Fruit fly (Drosophila melanogaster) whole organism, wandering third instar larva: ENCODE data around the gene HemK2.
A peak's percentile ranks its signal among the peaks of the same experiment; 100 is the strongest.

Experiments
- Abd-B ChIP-seq: fragments of >200 bp; optimal IDR thresholded peaks from 2 replicates; lab custom pipeline; 2017; ENCODE audit warnings: missing biosample characterization, missing genetic modification characterization
- CG32264 ChIP-seq: fragments of 200-800 bp; sonication (Bioruptor generic); optimal IDR thresholded peaks from 2 replicates; lab custom pipeline; 2016; ENCODE audit warnings: missing biosample characterization, missing genetic modification characterization
- CG9705 ChIP-seq: fragments of 200-800 bp; sonication (Bioruptor generic); optimal IDR thresholded peaks from 2 replicates; lab custom pipeline; 2018; ENCODE audit warnings: missing biosample characterization, mild to moderate bottlenecking, missing genetic modification characterization
- CrebA ChIP-seq: fragments of 200-800 bp; sonication (Bioruptor generic); optimal IDR thresholded peaks from 2 replicates; lab custom pipeline; 2016; ENCODE audit warnings: missing biosample characterization, mild to moderate bottlenecking, missing genetic modification characterization, borderline replicate concordance
- Dfd ChIP-seq: fragments of >200 bp; optimal IDR thresholded peaks from 2 replicates; lab custom pipeline; 2017; ENCODE audit warnings: missing biosample characterization, missing genetic modification characterization
- Dif ChIP-seq: fragments of 200-275, 200-300 bp; sonication (Bioruptor generic); optimal IDR thresholded peaks from 2 replicates; lab custom pipeline; 2018; ENCODE audit warnings: missing biosample characterization, missing genetic modification characterization; ENCODE audit not compliant: partially characterized antibody
- HLH106 ChIP-seq: fragments of 200-800 bp; optimal IDR thresholded peaks from 3 replicates; lab custom pipeline; 2019; ENCODE audit warnings: missing biosample characterization, mild to moderate bottlenecking, missing genetic modification characterization, moderate library complexity
- Hnf4 ChIP-seq: fragments of 200-800 bp; sonication (Bioruptor generic); optimal IDR thresholded peaks from 2 replicates; lab custom pipeline; 2016; ENCODE audit warnings: missing biosample characterization, mild to moderate bottlenecking, missing genetic modification characterization
- Hr83 ChIP-seq: fragments of 200-300 bp; sonication (Bioruptor generic); optimal IDR thresholded peaks from 2 replicates; lab custom pipeline; 2016; ENCODE audit warnings: missing biosample characterization, mild to moderate bottlenecking, missing genetic modification characterization, moderate library complexity; ENCODE audit not compliant: poor library complexity, severe bottlenecking
- Jra ChIP-seq: sonication (Bioruptor generic); optimal IDR thresholded peaks from 2 replicates; lab custom pipeline; 2016; ENCODE audit warnings: missing biosample characterization, missing genetic modification characterization
- Mio ChIP-seq: sonication (Bioruptor generic); optimal IDR thresholded peaks from 2 replicates; lab custom pipeline; 2016; ENCODE audit warnings: missing biosample characterization, missing genetic modification characterization
- N ChIP-seq: fragments of >200 bp; optimal IDR thresholded peaks from 2 replicates; lab custom pipeline; 2018; ENCODE audit warnings: missing biosample characterization, missing external identifiers, missing genetic modification characterization
- OdsH ChIP-seq: fragments of 200-800 bp; sonication (Bioruptor generic); optimal IDR thresholded peaks from 2 replicates; lab custom pipeline; 2016; ENCODE audit warnings: missing biosample characterization, mild to moderate bottlenecking, missing genetic modification characterization
- Rel ChIP-seq, 2 experiments: fragments of 200-800 bp; sonication (Bioruptor generic) in 1 of 2; optimal IDR thresholded peaks; 2 replicates in 1 of 2; 3 replicates in 1 of 2; lab custom pipeline; 2016 to 2019; ENCODE audit warnings: mild to moderate bottlenecking in 2 of 2, missing biosample characterization in 2 of 2, missing genetic modification characterization in 2 of 2, moderate library complexity in 1 of 2
- Sp1 ChIP-seq: fragments of 200-800 bp; sonication (Bioruptor generic); optimal IDR thresholded peaks from 3 replicates; lab custom pipeline; 2019; ENCODE audit warnings: missing biosample characterization, mild to moderate bottlenecking, missing genetic modification characterization, moderate library complexity
- br ChIP-seq: fragments of 200-800 bp; sonication (Bioruptor generic); optimal IDR thresholded peaks from 2 replicates; lab custom pipeline; 2016; ENCODE audit warnings: missing biosample characterization, missing genetic modification characterization
- brk ChIP-seq: fragments of 200-800 bp; sonication (Bioruptor generic); optimal IDR thresholded peaks from 2 replicates; lab custom pipeline; 2016; ENCODE audit warnings: missing biosample characterization, mild to moderate bottlenecking, missing genetic modification characterization
- dl ChIP-seq, 2 experiments: fragments of 175-275, 200-275 bp in 1 of 2; fragments of 200-275 bp in 1 of 2; sonication (Bioruptor generic); optimal IDR thresholded peaks; lab custom pipeline; 2018; ENCODE audit warnings: mild to moderate bottlenecking in 2 of 2, missing biosample characterization in 2 of 2, missing genetic modification characterization in 2 of 2, moderate library complexity in 2 of 2; ENCODE audit not compliant: partially characterized antibody in 2 of 2, insufficient read depth in 1 of 2
- dmrt93B ChIP-seq: fragments of 200-800 bp; sonication (Bioruptor generic); optimal IDR thresholded peaks from 2 replicates; lab custom pipeline; 2018; ENCODE audit warnings: missing biosample characterization, mild to moderate bottlenecking, missing genetic modification characterization
- dsf ChIP-seq: sonication (Bioruptor generic); optimal IDR thresholded peaks from 2 replicates; lab custom pipeline; 2016; ENCODE audit warnings: missing biosample characterization, missing genetic modification characterization, borderline replicate concordance
- ey ChIP-seq: fragments of 200-800 bp; sonication (Bioruptor generic); optimal IDR thresholded peaks from 2 replicates; lab custom pipeline; 2016; ENCODE audit warnings: missing biosample characterization, missing genetic modification characterization
- foxo ChIP-seq, 2 experiments: fragments of 200-800 bp; sonication (Bioruptor generic); optimal IDR thresholded peaks; 2 replicates in 1 of 2; 3 replicates in 1 of 2; lab custom pipeline; 2016 to 2017; ENCODE audit warnings: missing biosample characterization in 2 of 2, missing genetic modification characterization in 2 of 2
- fru ChIP-seq: fragments of 200-800 bp; sonication (Bioruptor generic); optimal IDR thresholded peaks from 3 replicates; lab custom pipeline; 2016; ENCODE audit warnings: missing biosample characterization, mild to moderate bottlenecking, missing genetic modification characterization
- h ChIP-seq: fragments of 200-800 bp; sonication (Bioruptor generic); optimal IDR thresholded peaks from 3 replicates; lab custom pipeline; 2016; ENCODE audit warnings: missing biosample characterization, mild to moderate bottlenecking, missing genetic modification characterization
- jim ChIP-seq: fragments of 175-275, 200-325 bp; sonication (Bioruptor generic); optimal IDR thresholded peaks from 2 replicates; lab custom pipeline; 2016; ENCODE audit warnings: missing biosample characterization, mild to moderate bottlenecking, missing genetic modification characterization
- lola ChIP-seq: fragments of >200 bp; optimal IDR thresholded peaks from 2 replicates; lab custom pipeline; 2017; ENCODE audit warnings: missing biosample characterization, missing genetic modification characterization
- pan ChIP-seq: fragments of >200 bp; optimal IDR thresholded peaks from 2 replicates; lab custom pipeline; 2017
- psq ChIP-seq: fragments of 200-800 bp; sonication (Bioruptor generic); optimal IDR thresholded peaks from 3 replicates; lab custom pipeline; 2017; ENCODE audit warnings: missing biosample characterization, mild to moderate bottlenecking, missing genetic modification characterization, moderate library complexity
- rgr ChIP-seq: fragments of 200-800 bp; sonication (Bioruptor generic); optimal IDR thresholded peaks from 3 replicates; lab custom pipeline; 2016; ENCODE audit warnings: missing biosample characterization, mild to moderate bottlenecking, missing genetic modification characterization
- sage ChIP-seq: fragments of 200-800 bp; sonication (Bioruptor generic); optimal IDR thresholded peaks from 2 replicates; lab custom pipeline; 2016; ENCODE audit warnings: missing biosample characterization, mild to moderate bottlenecking, missing genetic modification characterization
- sv ChIP-seq: fragments of 200-800 bp; sonication (Bioruptor generic); optimal IDR thresholded peaks from 3 replicates; lab custom pipeline; 2016; ENCODE audit warnings: missing biosample characterization, missing genetic modification characterization
- tai ChIP-seq: sonication (Bioruptor generic); optimal IDR thresholded peaks from 2 replicates; lab custom pipeline; 2016; ENCODE audit warnings: missing biosample characterization, missing genetic modification characterization
- usp ChIP-seq: fragments of >200 bp; optimal IDR thresholded peaks from 2 replicates; lab custom pipeline; 2017; ENCODE audit warnings: missing biosample characterization, missing genetic modification characterization
- woc ChIP-seq: sonication (Bioruptor generic); optimal IDR thresholded peaks from 2 replicates; lab custom pipeline; 2016; ENCODE audit warnings: missing biosample characterization, mild to moderate bottlenecking, missing genetic modification characterization

HemK2 gene

dm6 chr2L:2755323-2755695 is 4.2 kb downstream of the HemK2 start:
- peak; percentile 97 for TF ChIP-seq Dif (GFP tag; lab: Kevin White, UChicago)
- TF ChIP-seq jim (GFP tag; lab: Kevin White, UChicago): peak; percentile 23
- TF ChIP-seq usp (GFP tag; lab: Kevin White, UChicago): no peak
- TF ChIP-seq dl (GFP tag; optimal IDR thresholded peaks at IDR 0.05; lab: Kevin White, UChicago; ENCODE audit: insufficient read depth in 1 of 2, partially characterized antibody in 2 of 2): peak; percentile 97
- TF ChIP-seq lola (GFP tag; lab: Kevin White, UChicago): no peak
- peak; percentile 42 for TF ChIP-seq Hr83 (GFP tag; lab: Kevin White, UChicago)
- no peak for TF ChIP-seq Hnf4
- peak; percentile 49 for TF ChIP-seq h (GFP tag; lab: Kevin White, UChicago)
- TF ChIP-seq sage: peak; percentile 71

- peak; percentile 6 for TF ChIP-seq Jra (GFP tag; lab: Kevin White, UChicago)
- peak; percentile 57 for TF ChIP-seq h (GFP tag; lab: Kevin White, UChicago)
- TF ChIP-seq Abd-B (GFP tag; lab: Kevin White, UChicago): no peak
- peak in 1 of 2 experiments; percentile 79 for TF ChIP-seq foxo (GFP tag; optimal IDR thresholded peaks at IDR 0.05; lab: Kevin White, UChicago)
- peak; percentile 58 for TF ChIP-seq ey (GFP tag; lab: Kevin White, UChicago)
- TF ChIP-seq psq (GFP tag; lab: Kevin White, UChicago): peak; percentile 53
- TF ChIP-seq Hnf4: peak; percentile 31
- TF ChIP-seq dsf (GFP tag; lab: Kevin White, UChicago): peak; percentile 38
- TF ChIP-seq dmrt93B: peak; percentile 51
- peak; percentile 81 for TF ChIP-seq fru (GFP tag; lab: Kevin White, UChicago)
- no peak for TF ChIP-seq Dfd (GFP tag; lab: Kevin White, UChicago)
- TF ChIP-seq rgr (GFP tag; lab: Kevin White, UChicago): peak; percentile 53
- peak; percentile 87 for TF ChIP-seq Hr83 (GFP tag; lab: Kevin White, UChicago)
- TF ChIP-seq tai (GFP tag; lab: Kevin White, UChicago): no peak
- no peak for TF ChIP-seq N (GFP tag; lab: Kevin White, UChicago)
- TF ChIP-seq woc (GFP tag; lab: Kevin White, UChicago): peak; percentile 17
- TF ChIP-seq CG32264: no peak
- peak; percentile 70 to 82 for TF ChIP-seq dl (GFP tag; optimal IDR thresholded peaks at IDR 0.05; lab: Kevin White, UChicago; ENCODE audit: insufficient read depth in 1 of 2, partially characterized antibody in 2 of 2)
- peak; percentile 82 for TF ChIP-seq Sp1 (GFP tag; lab: Kevin White, UChicago)
- peak; percentile 21 for TF ChIP-seq sage
- peak; percentile 61 for TF ChIP-seq br (GFP tag; lab: Kevin White, UChicago)
- peak; percentile 54 for TF ChIP-seq CG9705 (GFP tag; lab: Kevin White, UChicago)
- peak; percentile 89 for TF ChIP-seq Dif (GFP tag; lab: Kevin White, UChicago)
- TF ChIP-seq pan (lab: Kevin White, UChicago): no peak
- TF ChIP-seq brk (GFP tag; lab: Kevin White, UChicago): no peak
- TF ChIP-seq Mio: peak; percentile 34
- peak; percentile 63 for TF ChIP-seq sv
- TF ChIP-seq OdsH (GFP tag; lab: Kevin White, UChicago): peak; percentile 63
- TF ChIP-seq HLH106 (tag; lab: Kevin White, UChicago): peak; percentile 78
- TF ChIP-seq CrebA (GFP tag; lab: Kevin White, UChicago): no peak
Observed at dm6 chr2L:2754437-2755322, 4.8 kb downstream of the HemK2 start.

dm6 chr2L:2753789-2754436 is 5.6 kb downstream of the HemK2 start:
- TF ChIP-seq dl (GFP tag; optimal IDR thresholded peaks at IDR 0.05; lab: Kevin White, UChicago; ENCODE audit: insufficient read depth in 1 of 2, partially characterized antibody in 2 of 2) (peak in 1 of 2 experiments; percentile 15), h (GFP tag; lab: Kevin White, UChicago) (no peak), Rel (GFP tag; optimal IDR thresholded peaks at IDR 0.05; lab: Kevin White, UChicago) (no peak), Rel (tag; optimal IDR thresholded peaks at IDR 0.05; lab: Kevin White, UChicago) (peak; percentile 42)
